Worm (Caenorhabditis elegans): ENCODE data around the gene F19G12.4.
"Not testable (repeated sequence)": the region's sequence is repeated elsewhere in the genome, so short reads cannot be mapped to it uniquely, and the experiment has no call there.

F19G12.4 gene

ce11 chrX:1375071-1375470 lies 42.0 kb upstream of the F19G12.4 start:
- TF ChIP-seq daf-8 (GFP tag; IDR thresholded peaks at IDR 0.05) (peak; percentile 87; the same call in 1 of the 2 replicates), madf-9 (GFP tag; conservative IDR thresholded peaks at IDR 0.05) (peak; percentile 87), zfp-3 (GFP tag; conservative IDR thresholded peaks at IDR 0.05) (peak; percentile 69), php-3 (GFP tag; IDR thresholded peaks at IDR 0.05) (peak; percentile 47; the same call in 1 of the 2 replicates), nhr-41 (GFP tag; IDR thresholded peaks at IDR 0.05) (peak; percentile 92), T26A8.4 (GFP tag; IDR thresholded peaks at IDR 0.05) (peak; percentile 36; the same call in 1 of the 2 replicates), lin-38 (GFP tag; IDR thresholded peaks at IDR 0.05) (peak; percentile 72), dmd-9 (GFP tag; IDR thresholded peaks at IDR 0.05) (peak; percentile 76; the same call in 1 of the 2 replicates), dmd-6 (GFP tag; IDR thresholded peaks at IDR 0.05) (peak; percentile 62), ZK337.2 (GFP tag; IDR thresholded peaks at IDR 0.05) (0 out of 2 replicates have a peak, but pooled peaks have one; percentile 52), ctbp-1 (GFP tag; IDR thresholded peaks at IDR 0.05) (peak; percentile 92), ceh-20 (GFP tag; IDR thresholded peaks at IDR 0.05) (0 out of 2 replicates have a peak, but pooled peaks have one; percentile 39), F44E2.7 (GFP tag; IDR thresholded peaks at IDR 0.05) (peak; percentile 82; the same call in 1 of the 2 replicates), lin-1 (GFP tag; IDR thresholded peaks at IDR 0.05) (peak; percentile 97), F26F4.8 (GFP tag; conservative IDR thresholded peaks at IDR 0.05) (peak; percentile 82), tag-97 (GFP tag; IDR thresholded peaks at IDR 0.05) (peak; percentile 92; the same call in 1 of the 2 replicates), snpc-1.2 (GFP tag; IDR thresholded peaks at IDR 0.05) (peak; percentile 97), dmd-8 (GFP tag; IDR thresholded peaks at IDR 0.05) (peak; percentile 66), Y105C5A.15 (GFP tag; IDR thresholded peaks at IDR 0.05) (peak; percentile 99), saeg-2 (GFP tag; IDR thresholded peaks at IDR 0.05) (peak; percentile 51; the same call in 1 of the 2 replicates), Y75B8A.6 (GFP tag; IDR thresholded peaks at IDR 0.05) (peak; percentile 89; the same call in 1 of the 2 replicates), tra-1 (GFP tag; IDR thresholded peaks at IDR 0.05) (peak; percentile 92), arid-1 (GFP tag; conservative IDR thresholded peaks at IDR 0.05) (peak; percentile 96), lim-7 (GFP tag; IDR thresholded peaks at IDR 0.05) (peak; percentile 79), ceh-44 (GFP tag; IDR thresholded peaks at IDR 0.05) (peak; percentile 97), pha-4 (GFP tag; IDR thresholded peaks at IDR 0.05) (peak; percentile 94), Y48G9A.11 (GFP tag; IDR thresholded peaks at IDR 0.05) (peak; percentile 93), egl-43 (GFP tag; IDR thresholded peaks at IDR 0.05) (peak; percentile 88), vab-7 (GFP tag; IDR thresholded peaks at IDR 0.05) (peak; percentile 91), mdt-29 (GFP tag; IDR thresholded peaks at IDR 0.05) (peak; percentile 99), madf-5 (GFP tag; IDR thresholded peaks at IDR 0.05) (peak; percentile 96 to 97)
- TF ChIP-seq pha-4 (tag; optimal IDR thresholded peaks at IDR 0.05) = not testable (repeated sequence)

ce11 chrX:1379391-1379790 lies 37.7 kb upstream of the F19G12.4 start:
- TF ChIP-seq ZK337.2 (GFP tag; IDR thresholded peaks at IDR 0.05) = peak; percentile 52; the same call in 1 of the 2 replicates
- no peak for TF ChIP-seq sdz-12 (GFP tag; optimal IDR thresholded peaks at IDR 0.05)
- TF ChIP-seq snpc-1.2 (GFP tag; IDR thresholded peaks at IDR 0.05) = peak; percentile 74
- peak; percentile 87 for TF ChIP-seq nhr-102 (tag; optimal IDR thresholded peaks at IDR 0.05)
- peak; percentile 34 for TF ChIP-seq jun-1 (tag; optimal IDR thresholded peaks at IDR 0.05)
- TF ChIP-seq Y48G9A.11 (GFP tag; IDR thresholded peaks at IDR 0.05) = peak; percentile 73
- peak; percentile 6 for TF ChIP-seq unc-130 (GFP tag; optimal IDR thresholded peaks at IDR 0.05)
- no peak for TF ChIP-seq ZK546.5 (tag; optimal IDR thresholded peaks at IDR 0.05)
- TF ChIP-seq hmg-1.1 (GFP tag; IDR thresholded peaks at IDR 0.05) = peak; percentile 96
- TF ChIP-seq lin-13 (GFP tag; optimal IDR thresholded peaks at IDR 0.05) = peak; percentile 37
- TF ChIP-seq ctbp-1 (GFP tag; IDR thresholded peaks at IDR 0.05) = peak; percentile 78
- TF ChIP-seq egl-43 (GFP tag; IDR thresholded peaks at IDR 0.05) = peak; percentile 96
- peak; percentile 62 for TF ChIP-seq F10B5.3 (tag; optimal IDR thresholded peaks at IDR 0.05)
- no peak for TF ChIP-seq daf-19 (GFP tag; conservative IDR thresholded peaks at IDR 0.05)
- TF ChIP-seq ceh-62 (tag; optimal IDR thresholded peaks at IDR 0.05) = no peak
- peak; percentile 2 for TF ChIP-seq snpc-4 (tag; optimal IDR thresholded peaks at IDR 0.05)
- TF ChIP-seq tra-1 (GFP tag; IDR thresholded peaks at IDR 0.05) = peak; percentile 67
- peak; percentile 84 for TF ChIP-seq pha-4 (GFP tag; IDR thresholded peaks at IDR 0.05)
- TF ChIP-seq pha-4 (tag; optimal IDR thresholded peaks at IDR 0.05) = no peak
- TF ChIP-seq daf-12 (tag; optimal IDR thresholded peaks at IDR 0.05) = no peak
- TF ChIP-seq nhr-111 (GFP tag; optimal IDR thresholded peaks at IDR 0.05) = peak; percentile 60
- TF ChIP-seq mxl-3 (GFP tag; optimal IDR thresholded peaks at IDR 0.05) = peak; percentile 64
- no peak for TF ChIP-seq lin-39 (tag; optimal IDR thresholded peaks at IDR 0.05)
- peak; percentile 77 for TF ChIP-seq lin-29 (GFP tag; IDR thresholded peaks at IDR 0.05)
- TF ChIP-seq nhr-10 (tag; optimal IDR thresholded peaks at IDR 0.05) = no peak
- peak; percentile 80 for TF ChIP-seq rbr-2 (tag; optimal IDR thresholded peaks at IDR 0.05)
